Fruit fly (Drosophila melanogaster) whole organism, pupa: ENCODE measurements around the gene CG13482.

Experiments used
- CG10348 ChIP-seq: fragments of 200-800 bp; sonication (Bioruptor generic); IDR thresholded peaks from 2 replicates; pipeline ENCODE4 v1.3.6; 2022; ENCODE audit warnings: missing biosample characterization, missing genetic modification characterization
- CG12605 ChIP-seq: fragments of 200-800 bp; sonication (Bioruptor generic); IDR thresholded peaks from 2 replicates; pipeline ENCODE4 v1.3.6; 2022; ENCODE audit warnings: missing biosample characterization, missing genetic modification characterization
- CG13204 ChIP-seq: fragments of 200-800 bp; sonication (Bioruptor generic); optimal IDR thresholded peaks from 2 replicates; lab custom pipeline; 2018; ENCODE audit warnings: missing biosample characterization, mild to moderate bottlenecking, missing genetic modification characterization, moderate library complexity
- CG14655 ChIP-seq: fragments of 200-800 bp; sonication (Bioruptor generic); optimal IDR thresholded peaks from 3 replicates; lab custom pipeline; 2017; ENCODE audit warnings: mild to moderate bottlenecking, missing biosample characterization, missing genetic modification reagents, missing genetic modification characterization
- CG15710 ChIP-seq: fragments of 200-800 bp; sonication (Bioruptor generic); optimal IDR thresholded peaks from 2 replicates; lab custom pipeline; 2018; ENCODE audit warnings: missing biosample characterization, mild to moderate bottlenecking, missing genetic modification characterization, moderate library complexity
- CG17806 ChIP-seq: fragments of 200-800 bp; sonication (Bioruptor generic); optimal IDR thresholded peaks from 2 replicates; lab custom pipeline; 2018; ENCODE audit warnings: missing biosample characterization, mild to moderate bottlenecking, missing genetic modification characterization, moderate library complexity
- CG32121 ChIP-seq: fragments of 200-800 bp; sonication (Bioruptor generic); IDR thresholded peaks from 2 replicates; pipeline ENCODE4 v1.3.6; 2022; ENCODE audit warnings: missing biosample characterization, missing genetic modification characterization
- CG34367 ChIP-seq: fragments of 200-800 bp; sonication (Bioruptor generic); optimal IDR thresholded peaks from 2 replicates; lab custom pipeline; 2018; ENCODE audit warnings: missing biosample characterization, mild to moderate bottlenecking, missing genetic modification characterization
- CG4496 ChIP-seq: fragments of 200-800 bp; sonication (Bioruptor generic); IDR thresholded peaks from 3 replicates; pipeline ENCODE4 v1.3.6; 2022; ENCODE audit warnings: missing biosample characterization, missing genetic modification characterization
- CG8159 ChIP-seq: fragments of 200-800 bp; sonication (Bioruptor generic); optimal IDR thresholded peaks from 3 replicates; lab custom pipeline; 2018; ENCODE audit warnings: missing biosample characterization, mild to moderate bottlenecking, missing genetic modification characterization, moderate library complexity
- CG8301 ChIP-seq: fragments of 200-800 bp; sonication (Bioruptor generic); optimal IDR thresholded peaks from 2 replicates; lab custom pipeline; 2018; ENCODE audit warnings: missing biosample characterization, mild to moderate bottlenecking, missing genetic modification characterization
- CG9948 ChIP-seq: fragments of 200-800 bp; sonication (Bioruptor generic); optimal IDR thresholded peaks from 2 replicates; lab custom pipeline; 2018; ENCODE audit warnings: missing biosample characterization, mild to moderate bottlenecking, missing genetic modification characterization, moderate library complexity
- D1 ChIP-seq: fragments of 200-800 bp; sonication (Bioruptor generic); optimal IDR thresholded peaks from 2 replicates; lab custom pipeline; 2018; ENCODE audit warnings: missing biosample characterization, mild to moderate bottlenecking, missing genetic modification characterization, moderate library complexity
- EcR ChIP-seq: fragments of 200-800 bp; sonication (Bioruptor generic); optimal IDR thresholded peaks from 3 replicates; lab custom pipeline; 2019; ENCODE audit warnings: missing biosample characterization, missing genetic modification characterization, mild to moderate bottlenecking, moderate library complexity, missing genetic modification reagents
- Ets98B ChIP-seq: fragments of 200-800 bp; sonication (Bioruptor generic); IDR thresholded peaks from 2 replicates; pipeline ENCODE4 v1.3.6; 2022; ENCODE audit warnings: missing biosample characterization, missing genetic modification characterization
- Pif1A ChIP-seq: fragments of 200-800 bp; sonication (Bioruptor generic); optimal IDR thresholded peaks from 3 replicates; lab custom pipeline; 2016; ENCODE audit warnings: missing biosample characterization, missing genetic modification characterization
- Pif1B ChIP-seq: fragments of 200-800 bp; sonication (Bioruptor generic); optimal IDR thresholded peaks from 3 replicates; lab custom pipeline; 2016; ENCODE audit warnings: missing biosample characterization, missing genetic modification characterization
- Snoo ChIP-seq: fragments of 200-800 bp; sonication (Bioruptor generic); optimal IDR thresholded peaks from 3 replicates; lab custom pipeline; 2017; ENCODE audit warnings: missing biosample characterization, mild to moderate bottlenecking, missing genetic modification characterization, inconsistent platforms
- fd96Ca ChIP-seq: fragments of 200-800 bp; sonication (Bioruptor generic); IDR thresholded peaks from 3 replicates; pipeline ENCODE4 v1.3.6; 2022; ENCODE audit warnings: missing biosample characterization, missing genetic modification characterization
- gl ChIP-seq: fragments of 200-800 bp; sonication (Bioruptor generic); optimal IDR thresholded peaks from 2 replicates; lab custom pipeline; 2018; ENCODE audit warnings: missing biosample characterization, mild to moderate bottlenecking, missing genetic modification characterization
- rn ChIP-seq: fragments of 200-800 bp; sonication (Bioruptor generic); IDR thresholded peaks from 2 replicates; pipeline ENCODE4 v1.3.6; 2022; ENCODE audit warnings: missing biosample characterization, missing genetic modification characterization

Gene CG13482

DNA sequence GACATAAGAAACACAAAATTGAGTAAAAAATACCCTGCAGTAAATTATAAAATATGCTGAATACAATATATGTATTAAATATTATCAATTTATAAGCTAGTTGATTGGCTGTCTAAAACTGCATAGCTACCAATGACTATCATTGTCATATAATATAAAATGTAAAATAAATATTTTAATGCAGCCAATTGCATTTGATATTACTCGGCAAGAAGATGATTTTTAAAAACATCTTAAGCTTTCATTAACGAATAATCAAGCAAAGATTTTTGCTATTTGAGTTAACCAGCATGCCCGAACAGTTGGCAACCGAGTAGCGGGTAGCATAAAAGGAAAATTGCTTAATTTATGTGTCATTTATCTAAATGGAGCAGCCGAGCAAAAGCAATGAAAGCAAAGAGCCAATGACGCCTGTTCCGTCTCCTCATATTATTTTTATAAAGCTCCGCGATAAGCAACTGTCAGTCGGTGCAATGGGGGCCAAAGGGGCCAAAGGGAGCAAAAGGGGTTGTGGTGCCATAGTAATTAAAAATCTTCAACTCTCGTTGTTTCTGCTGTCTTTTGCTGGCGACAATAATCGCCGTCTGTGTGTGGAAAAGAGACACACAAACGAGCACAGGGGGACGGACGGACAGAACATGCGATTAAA, 34.1 kb downstream of the CG13482 start:
- TF ChIP-seq CG13204 (GFP tag; lab: Kevin White, UChicago) (no peak), EcR (GFP tag; lab: Kevin White, UChicago) (peak; percentile 26), Ets98B (GFP tag; lab: Robert Waterston, UW) (0 out of 2 replicates have a peak, but pooled peaks have one; percentile 16), Snoo (tag; lab: Kevin White, UChicago) (peak; percentile 45), CG9948 (tag; lab: Kevin White, UChicago) (peak; percentile 72), Pif1A (GFP tag; lab: Kevin White, UChicago) (peak; percentile 61), CG15710 (tag; lab: Kevin White, UChicago) (peak; percentile 75), CG14655 (peak; percentile 56), CG12605 (0 out of 2 replicates have a peak, but pooled peaks have one; percentile 13), Pif1B (peak; percentile 37), CG4496 (GFP tag; lab: Robert Waterston, UW) (peak; percentile 60; the same call in 2 of the 3 replicates), rn (GFP tag; lab: Robert Waterston, UW) (no peak), CG34367 (peak; percentile 51), CG10348 (no peak), D1 (tag; lab: Kevin White, UChicago) (peak; percentile 45), fd96Ca (GFP tag; lab: Robert Waterston, UW) (peak; percentile 54; the same call in 2 of the 3 replicates), CG17806 (tag; lab: Kevin White, UChicago) (peak; percentile 65), CG8159 (tag; lab: Kevin White, UChicago) (peak; percentile 77), gl (tag; lab: Kevin White, UChicago) (no peak), CG8301 (tag; lab: Kevin White, UChicago) (peak; percentile 51)

DNA sequence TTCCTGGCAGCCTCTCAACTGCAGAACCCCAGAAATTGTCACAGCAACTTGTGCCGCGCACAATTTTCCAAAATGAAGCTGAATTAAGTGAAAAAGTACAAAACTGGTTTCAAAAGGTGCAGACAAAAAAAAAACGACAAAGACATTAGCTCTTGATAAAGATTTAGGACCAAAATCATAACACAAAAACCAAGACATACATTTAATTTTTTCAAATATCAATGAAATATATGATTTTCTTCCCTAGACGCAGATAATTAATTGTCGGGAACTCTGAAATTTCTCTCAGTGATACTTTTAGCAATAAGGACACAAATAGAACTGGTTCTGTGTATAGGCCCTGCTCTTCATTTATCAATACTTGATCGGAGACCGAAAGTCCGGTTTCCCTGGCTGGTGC, 35.6 kb downstream of the CG13482 start:
- TF ChIP-seq CG4496 (GFP tag; lab: Robert Waterston, UW) (peak; percentile 87), CG12605 (peak; percentile 79), Pif1B (peak; percentile 96), gl (tag; lab: Kevin White, UChicago) (peak; percentile 72), CG13204 (GFP tag; lab: Kevin White, UChicago) (peak; percentile 74), CG10348 (no peak), CG14655 (peak; percentile 90), Ets98B (GFP tag; lab: Robert Waterston, UW) (peak; percentile 78), CG9948 (tag; lab: Kevin White, UChicago) (peak; percentile 87), EcR (GFP tag; lab: Kevin White, UChicago) (peak; percentile 48), rn (GFP tag; lab: Robert Waterston, UW) (peak; percentile 43; the same call in 1 of the 2 replicates), CG8159 (tag; lab: Kevin White, UChicago) (peak; percentile 93), CG32121 (GFP tag; lab: Robert Waterston, UW) (peak; percentile 73), Pif1A (GFP tag; lab: Kevin White, UChicago) (peak; percentile 97), fd96Ca (GFP tag; lab: Robert Waterston, UW) (peak; percentile 77), CG17806 (tag; lab: Kevin White, UChicago) (peak; percentile 95), CG8301 (tag; lab: Kevin White, UChicago) (peak; percentile 91), D1 (tag; lab: Kevin White, UChicago) (peak; percentile 78), CG34367 (peak; percentile 94), Snoo (tag; lab: Kevin White, UChicago) (peak; percentile 92), CG15710 (tag; lab: Kevin White, UChicago) (peak; percentile 96)

DNA sequence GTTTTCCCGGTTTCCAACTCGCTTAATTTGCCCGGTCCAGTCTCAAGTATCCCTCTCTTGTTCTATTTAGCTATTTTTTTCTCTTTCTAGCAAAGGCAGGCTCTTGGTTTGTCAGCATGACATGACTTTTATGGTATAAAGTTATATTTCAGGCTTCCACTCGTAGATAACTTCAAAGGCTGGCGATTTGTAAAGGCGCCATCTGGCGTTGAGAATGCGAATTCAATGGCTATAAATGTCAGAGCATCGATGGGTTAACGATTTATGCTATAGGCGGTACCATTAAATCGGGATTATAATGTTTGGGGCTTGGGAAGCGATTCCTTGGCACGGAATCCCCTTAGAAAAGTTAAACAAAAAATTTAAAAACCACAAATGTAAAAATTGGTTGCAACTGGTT, 36.3 kb downstream of the CG13482 start:
- TF ChIP-seq Snoo (tag; lab: Kevin White, UChicago) = no peak
- no peak for TF ChIP-seq CG14655
- TF ChIP-seq CG10348 = no peak
- no peak for TF ChIP-seq CG8159 (tag; lab: Kevin White, UChicago)
- TF ChIP-seq gl (tag; lab: Kevin White, UChicago) = no peak
- no peak for TF ChIP-seq CG9948 (tag; lab: Kevin White, UChicago)
- no peak for TF ChIP-seq CG15710 (tag; lab: Kevin White, UChicago)
- TF ChIP-seq Pif1A (GFP tag; lab: Kevin White, UChicago) = no peak
- TF ChIP-seq Ets98B (GFP tag; lab: Robert Waterston, UW) = no peak
- no peak for TF ChIP-seq CG17806 (tag; lab: Kevin White, UChicago)
- no peak for TF ChIP-seq EcR (GFP tag; lab: Kevin White, UChicago)
- no peak for TF ChIP-seq D1 (tag; lab: Kevin White, UChicago)
- no peak for TF ChIP-seq rn (GFP tag; lab: Robert Waterston, UW)

DNA sequence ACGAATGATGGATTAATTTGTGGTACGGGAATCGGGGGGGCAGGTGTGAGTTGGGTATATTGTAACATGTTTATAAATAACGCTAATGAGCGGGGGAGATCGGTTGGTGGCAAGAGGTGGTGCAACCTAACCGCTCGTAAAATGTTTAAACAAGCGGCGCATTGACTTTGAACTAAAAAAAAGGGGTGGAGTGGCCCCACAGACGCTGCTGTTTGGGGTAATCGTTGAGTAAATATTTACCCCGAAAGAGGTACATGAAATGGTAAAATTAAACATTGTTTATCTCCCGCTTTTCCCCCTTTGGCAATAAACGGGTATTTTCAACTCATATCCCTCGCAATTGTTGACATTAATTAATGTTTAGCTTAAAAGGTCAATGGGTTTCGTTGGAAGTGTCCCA, 37.0 kb downstream of the CG13482 start:
- no peak for TF ChIP-seq gl (tag; lab: Kevin White, UChicago)
- no peak for TF ChIP-seq Pif1A (GFP tag; lab: Kevin White, UChicago)
- TF ChIP-seq CG8301 (tag; lab: Kevin White, UChicago) = no peak
- no peak for TF ChIP-seq CG8159 (tag; lab: Kevin White, UChicago)
- TF ChIP-seq EcR (GFP tag; lab: Kevin White, UChicago) = no peak

DNA sequence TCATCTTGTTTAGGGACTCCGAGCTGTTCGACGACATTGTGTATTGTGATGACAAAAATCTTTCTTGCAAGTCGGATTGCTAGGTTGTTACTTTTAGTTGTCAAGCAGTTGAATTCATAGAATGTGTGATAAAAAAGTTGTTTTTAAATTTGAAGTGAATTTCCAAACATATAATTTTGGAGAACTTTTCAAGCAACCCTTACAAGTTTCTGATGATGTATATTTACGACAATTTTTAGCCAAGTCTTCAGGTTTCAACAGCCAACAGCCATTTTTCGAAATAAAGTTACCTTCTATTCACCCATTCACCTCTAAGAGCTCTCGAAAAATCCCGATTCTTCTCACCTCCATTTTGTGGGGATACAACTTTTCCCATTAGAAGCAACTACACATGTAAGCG, 40.5 kb downstream of the CG13482 start, which contains the start of gene CG13481:
Gene CG13481, minus strand, starts transcription at position 101 of the 400 bp plus-strand sequence.
- TF ChIP-seq CG13204 (GFP tag; lab: Kevin White, UChicago) (no peak), CG34367 (no peak), CG10348 (no peak), Pif1A (GFP tag; lab: Kevin White, UChicago) (no peak)
